Worm (Caenorhabditis elegans) whole organism, L4 larva: ENCODE measurements around the gene C06A8.8.

Experiments used
- D1046.2 ChIP-seq: fragments of 200-800 bp; sonication (Bioruptor generic); IDR thresholded peaks from 2 replicates; pipeline ENCODE4 v1.3.6; 2022; ENCODE audit warnings: missing genetic modification characterization, missing compliant biosample characterization
- F26F4.8 ChIP-seq: fragments of 200-800 bp; sonication (Bioruptor generic); conservative IDR thresholded peaks from 2 replicates; pipeline ENCODE4 v1.3.6; 2022; ENCODE audit warnings: missing genetic modification characterization, missing compliant biosample characterization
- T26A8.4 ChIP-seq: fragments of 200-800 bp; sonication (Bioruptor generic); IDR thresholded peaks from 2 replicates; pipeline ENCODE4 v1.3.6; 2022; ENCODE audit warnings: missing genetic modification characterization, missing compliant biosample characterization
- Y5F2A.4 ChIP-seq: fragments of 200-800 bp; sonication (Bioruptor generic); optimal IDR thresholded peaks from 2 replicates; lab custom pipeline; 2018; ENCODE audit warnings: mild to moderate bottlenecking, missing genetic modification characterization, missing compliant biosample characterization
- Y75B8A.6 ChIP-seq: fragments of 200-800 bp; sonication (Bioruptor generic); IDR thresholded peaks from 2 replicates; pipeline ENCODE4 v1.3.6; 2022; ENCODE audit warnings: missing genetic modification reagents, missing genetic modification characterization, missing compliant biosample characterization
- ZK546.5 ChIP-seq, 2 experiments: sonication (generic microtip); optimal IDR thresholded peaks; 2 replicates each; lab custom pipeline; 2017; ENCODE audit warnings: missing biosample characterization in 2 of 2, missing genetic modification characterization in 2 of 2
- ceh-20 ChIP-seq: fragments of 200-800 bp; sonication (Bioruptor generic); IDR thresholded peaks from 2 replicates; pipeline ENCODE4 v1.3.6; 2022; ENCODE audit warnings: missing genetic modification reagents, missing genetic modification characterization, missing compliant biosample characterization
- ceh-28 ChIP-seq: fragments of 150-350 bp; optimal IDR thresholded peaks from 2 replicates; lab custom pipeline; 2014; ENCODE audit warnings: missing biosample characterization, missing genetic modification reagents, missing genetic modification characterization
- ces-1 ChIP-seq: fragments of 150-350 bp; sonication (generic microtip); optimal IDR thresholded peaks from 4 replicates; lab custom pipeline; 2014; ENCODE audit warnings: missing biosample characterization, missing genetic modification reagents, missing genetic modification characterization
- ctbp-1 ChIP-seq: fragments of 200-800 bp; sonication (Bioruptor generic); IDR thresholded peaks from 2 replicates; pipeline ENCODE4 v1.3.6; 2022; ENCODE audit warnings: missing genetic modification reagents, missing genetic modification characterization, missing compliant biosample characterization
- daf-16 ChIP-seq, 3 experiments: sonication (generic microtip); optimal IDR thresholded peaks; 2 replicates each; lab custom pipeline; 2016 to 2017; ENCODE audit warnings: missing genetic modification characterization in 3 of 3, missing genetic modification reagents in 3 of 3, mild to moderate bottlenecking in 2 of 3, missing compliant biosample characterization in 2 of 3, missing biosample characterization in 1 of 3, moderate library complexity in 1 of 3
- daf-19 ChIP-seq: fragments of 200-800 bp; sonication (Bioruptor generic); conservative IDR thresholded peaks from 2 replicates; pipeline ENCODE4 v1.3.6; 2022; ENCODE audit warnings: missing genetic modification characterization, missing compliant biosample characterization
- dmd-6 ChIP-seq: fragments of 200-800 bp; sonication (Bioruptor generic); IDR thresholded peaks from 2 replicates; pipeline ENCODE4 v1.3.6; 2022; ENCODE audit warnings: missing genetic modification reagents, missing genetic modification characterization, missing compliant biosample characterization
- dmd-9 ChIP-seq: fragments of 200-800 bp; sonication (Bioruptor generic); IDR thresholded peaks from 2 replicates; pipeline ENCODE4 v1.3.6; 2022; ENCODE audit warnings: missing genetic modification reagents, missing genetic modification characterization, missing compliant biosample characterization
- duxl-1 ChIP-seq: sonication (generic microtip); optimal IDR thresholded peaks from 2 replicates; lab custom pipeline; 2016; ENCODE audit warnings: mild to moderate bottlenecking, missing genetic modification characterization, moderate library complexity, missing compliant biosample characterization; ENCODE audit not compliant: poor library complexity
- dve-1 ChIP-seq: sonication (generic microtip); optimal IDR thresholded peaks from 2 replicates; lab custom pipeline; 2017; ENCODE audit warnings: antibody characterized with exemption, mild to moderate bottlenecking, missing genetic modification characterization, missing compliant biosample characterization; ENCODE audit not compliant: insufficient read depth
- hlh-11 ChIP-seq: fragments of 200-800 bp; sonication (Bioruptor generic); optimal IDR thresholded peaks from 2 replicates; lab custom pipeline; 2018; ENCODE audit warnings: mild to moderate bottlenecking, missing genetic modification characterization, missing compliant biosample characterization
- hlh-30 ChIP-seq: sonication (generic microtip); optimal IDR thresholded peaks from 2 replicates; lab custom pipeline; 2017; ENCODE audit warnings: antibody characterized with exemption, mild to moderate bottlenecking, missing genetic modification characterization, missing compliant biosample characterization; ENCODE audit not compliant: insufficient read depth
- hmg-1.1 ChIP-seq: fragments of 200-800 bp; sonication (Bioruptor generic); IDR thresholded peaks from 2 replicates; pipeline ENCODE4 v1.3.6; 2022; ENCODE audit warnings: missing genetic modification reagents, missing genetic modification characterization, missing compliant biosample characterization
- jun-1 ChIP-seq: fragments of 150-350 bp; optimal IDR thresholded peaks from 2 replicates; lab custom pipeline; 2014; ENCODE audit warnings: missing biosample characterization, missing genetic modification reagents, missing genetic modification characterization
- lin-1 ChIP-seq: fragments of 200-800 bp; sonication (Bioruptor generic); IDR thresholded peaks from 2 replicates; pipeline ENCODE4 v1.3.6; 2022; ENCODE audit warnings: missing genetic modification reagents, missing genetic modification characterization, missing compliant biosample characterization
- lin-13 ChIP-seq: fragments of 150-350 bp; optimal IDR thresholded peaks from 2 replicates; lab custom pipeline; 2014; ENCODE audit warnings: missing biosample characterization, missing genetic modification reagents, missing genetic modification characterization
- mdl-1 ChIP-seq, 2 experiments: fragments of 150-350 bp in 1 of 2; sonication (generic microtip) in 1 of 2; optimal IDR thresholded peaks; 2 replicates each; lab custom pipeline; 2014 to 2017; ENCODE audit warnings: missing biosample characterization in 2 of 2, missing genetic modification characterization in 2 of 2
- mdt-29 ChIP-seq: fragments of 200-800 bp; sonication (Bioruptor generic); IDR thresholded peaks from 2 replicates; pipeline ENCODE4 v1.3.6; 2022; ENCODE audit warnings: missing genetic modification reagents, missing genetic modification characterization, missing compliant biosample characterization
- mes-2 ChIP-seq: sonication (generic microtip); optimal IDR thresholded peaks from 2 replicates; lab custom pipeline; 2016; ENCODE audit warnings: missing genotype, mild to moderate bottlenecking, missing genetic modification characterization, missing compliant biosample characterization; ENCODE audit not compliant: poor library complexity, severe bottlenecking
- mxl-3 ChIP-seq: fragments of 200-800 bp; sonication (Bioruptor generic); optimal IDR thresholded peaks from 2 replicates; lab custom pipeline; 2018; ENCODE audit warnings: mild to moderate bottlenecking, missing genetic modification characterization, missing compliant biosample characterization
- nhr-11 ChIP-seq: fragments of 150-350 bp; optimal IDR thresholded peaks from 2 replicates; lab custom pipeline; 2014; ENCODE audit warnings: missing biosample characterization, missing genetic modification characterization
- nhr-111 ChIP-seq: fragments of 200-800 bp; sonication (Bioruptor generic); optimal IDR thresholded peaks from 2 replicates; lab custom pipeline; 2018; ENCODE audit warnings: mild to moderate bottlenecking, missing genetic modification characterization, missing compliant biosample characterization
- nhr-28 ChIP-seq: fragments of 150-350 bp; optimal IDR thresholded peaks from 2 replicates; lab custom pipeline; 2014; ENCODE audit warnings: missing biosample characterization, missing genetic modification characterization
- nhr-41 ChIP-seq: fragments of 200-800 bp; sonication (Bioruptor generic); IDR thresholded peaks from 2 replicates; pipeline ENCODE4 v1.3.6; 2022; ENCODE audit warnings: missing genetic modification reagents, missing genetic modification characterization, missing compliant biosample characterization
- nhr-6 ChIP-seq: fragments of 150-350 bp; optimal IDR thresholded peaks from 2 replicates; lab custom pipeline; 2014; ENCODE audit warnings: missing biosample characterization, missing genetic modification characterization
- nhr-76 ChIP-seq: fragments of 150-350 bp; optimal IDR thresholded peaks from 2 replicates; lab custom pipeline; 2014; ENCODE audit warnings: missing biosample characterization, missing genetic modification characterization
- nhr-77 ChIP-seq: fragments of 150-350 bp; optimal IDR thresholded peaks from 2 replicates; lab custom pipeline; 2014; ENCODE audit warnings: missing biosample characterization, missing genetic modification characterization
- pqm-1 ChIP-seq: sonication (generic microtip); optimal IDR thresholded peaks from 2 replicates; lab custom pipeline; 2017; ENCODE audit warnings: missing biosample characterization, missing genetic modification characterization
- saeg-2 ChIP-seq: fragments of 200-800 bp; sonication (Bioruptor generic); IDR thresholded peaks from 2 replicates; pipeline ENCODE4 v1.3.6; 2022; ENCODE audit warnings: missing genetic modification reagents, missing genetic modification characterization, missing compliant biosample characterization
- sdz-12 ChIP-seq: fragments of 200-800 bp; sonication (Bioruptor generic); optimal IDR thresholded peaks from 2 replicates; lab custom pipeline; 2018; ENCODE audit warnings: mild to moderate bottlenecking, missing genetic modification characterization, missing compliant biosample characterization
- skn-1 ChIP-seq: fragments of 150-350 bp; optimal IDR thresholded peaks from 2 replicates; lab custom pipeline; 2014; ENCODE audit warnings: missing biosample characterization, missing genetic modification characterization
- spr-3 ChIP-seq: fragments of 200-800 bp; sonication (Bioruptor generic); optimal IDR thresholded peaks from 2 replicates; lab custom pipeline; 2018; ENCODE audit warnings: mild to moderate bottlenecking, missing genetic modification characterization, missing compliant biosample characterization
- unc-62 ChIP-seq, 3 experiments: fragments of 150-350 bp in 1 of 3; sonication (generic microtip); optimal IDR thresholded peaks in 2 of 3; peaks in 1 of 3; 1 replicate in 1 of 3; 2 replicates in 2 of 3; lab custom pipeline; 2014 to 2017; ENCODE audit warnings: missing biosample characterization in 3 of 3, missing genetic modification characterization in 3 of 3, missing genetic modification reagents in 3 of 3, missing genotype in 1 of 3
- zfp-2 ChIP-seq: sonication (generic microtip); optimal IDR thresholded peaks from 2 replicates; lab custom pipeline; 2016; ENCODE audit warnings: mild to moderate bottlenecking, missing genetic modification characterization, missing compliant biosample characterization
- zip-2 ChIP-seq: fragments of 150-350 bp; optimal IDR thresholded peaks from 2 replicates; lab custom pipeline; 2014; ENCODE audit warnings: missing biosample characterization, missing genetic modification characterization

The C06A8.8 gene

DNA sequence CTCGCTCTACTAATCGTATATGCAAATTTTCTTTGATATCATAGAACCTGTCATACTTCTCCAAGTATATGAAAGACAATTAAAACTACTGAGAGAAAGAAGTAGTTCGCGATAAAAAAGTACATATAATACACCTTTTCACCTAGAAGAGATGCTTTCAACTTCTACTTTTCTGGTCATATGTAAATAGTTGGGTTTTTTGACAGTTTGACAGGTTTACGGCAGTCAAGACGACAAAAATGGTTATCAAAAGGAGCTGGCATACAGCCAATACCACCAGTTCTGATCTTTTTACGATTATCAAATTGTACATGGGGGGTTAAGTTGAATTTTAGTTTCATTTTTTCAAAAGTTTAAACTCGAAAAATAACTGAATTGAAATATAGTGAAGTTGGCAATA is 43.1 kb upstream of the C06A8.8 start (continued):
- TF ChIP-seq zfp-2 (tag; lab: Kevin White, UChicago) (no peak), dmd-9 (GFP tag; lab: Robert Waterston, UW) (no peak), nhr-111 (GFP tag; lab: Kevin White, UChicago) (no peak), lin-13 (no peak), hlh-30 (peak; percentile 7), zip-2 (tag; lab: Kevin White, UChicago) (no peak), Y5F2A.4 (GFP tag; lab: Kevin White, UChicago) (no peak), saeg-2 (GFP tag; lab: Robert Waterston, UW) (no peak), nhr-41 (GFP tag; lab: Robert Waterston, UW) (no peak), F26F4.8 (GFP tag; lab: Robert Waterston, UW) (no peak), mdt-29 (GFP tag; lab: Robert Waterston, UW) (no peak), ceh-28 (tag; lab: Kevin White, UChicago) (no peak), ces-1 (GFP tag; lab: Kevin White, UChicago) (no peak), skn-1 (tag; lab: Kevin White, UChicago) (no peak), daf-19 (GFP tag; lab: Robert Waterston, UW) (no peak), ctbp-1 (no peak), hmg-1.1 (GFP tag; lab: Robert Waterston, UW) (no peak), mxl-3 (GFP tag; lab: Kevin White, UChicago) (no peak), nhr-76 (tag; lab: Kevin White, UChicago) (no peak), mdl-1 (tag; optimal IDR thresholded peaks at IDR 0.05; lab: Kevin White, UChicago) (no peak), duxl-1 (tag; lab: Kevin White, UChicago) (no peak), T26A8.4 (no peak), ceh-20 (no peak), jun-1 (tag; lab: Kevin White, UChicago) (no peak), D1046.2 (no peak)

DNA sequence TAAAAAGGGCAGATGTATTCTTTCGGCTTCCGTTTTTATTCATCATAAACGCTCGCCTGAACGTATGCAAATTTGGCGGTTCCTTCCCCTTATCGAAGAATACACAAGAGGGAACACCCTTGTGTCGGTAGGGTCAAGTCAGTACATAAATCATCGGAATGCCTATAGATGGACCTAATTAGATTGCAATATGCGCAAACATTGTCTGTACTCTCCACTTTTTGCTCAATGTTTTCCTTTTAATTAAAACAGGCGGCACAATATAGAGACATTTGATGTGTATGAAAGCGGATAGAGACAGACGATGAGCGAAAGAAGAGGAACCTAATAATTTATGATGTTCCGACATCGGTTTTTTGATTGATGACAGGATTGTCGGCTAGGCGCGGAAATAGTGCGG is 42.4 kb upstream of the C06A8.8 start:
- TF ChIP-seq spr-3 (GFP tag; lab: Kevin White, UChicago), result no peak
- TF ChIP-seq ZK546.5 (tag; optimal IDR thresholded peaks at IDR 0.05; lab: Kevin White, UChicago), result no peak
- peak in 1 of 2 experiments; percentile 25 for TF ChIP-seq unc-62 (GFP tag; optimal IDR thresholded peaks at IDR 0.05 in 1 of 2; lab: Kevin White, UChicago)
- no peak for TF ChIP-seq unc-62 (tag; optimal IDR thresholded peaks at IDR 0.05; lab: Kevin White, UChicago)
- peak; percentile 19 for TF ChIP-seq mes-2 (tag; lab: Kevin White, UChicago)
- TF ChIP-seq nhr-6, result peak; percentile 57
- no peak for TF ChIP-seq sdz-12 (GFP tag; lab: Kevin White, UChicago)
- no peak for TF ChIP-seq duxl-1 (tag; lab: Kevin White, UChicago)
- TF ChIP-seq nhr-28, result no peak
- no peak for TF ChIP-seq nhr-11 (tag; lab: Kevin White, UChicago)
- TF ChIP-seq saeg-2 (GFP tag; lab: Robert Waterston, UW), result no peak
- no peak for TF ChIP-seq Y75B8A.6 (GFP tag; lab: Robert Waterston, UW)
- TF ChIP-seq lin-1 (GFP tag; lab: Robert Waterston, UW), result no peak

DNA sequence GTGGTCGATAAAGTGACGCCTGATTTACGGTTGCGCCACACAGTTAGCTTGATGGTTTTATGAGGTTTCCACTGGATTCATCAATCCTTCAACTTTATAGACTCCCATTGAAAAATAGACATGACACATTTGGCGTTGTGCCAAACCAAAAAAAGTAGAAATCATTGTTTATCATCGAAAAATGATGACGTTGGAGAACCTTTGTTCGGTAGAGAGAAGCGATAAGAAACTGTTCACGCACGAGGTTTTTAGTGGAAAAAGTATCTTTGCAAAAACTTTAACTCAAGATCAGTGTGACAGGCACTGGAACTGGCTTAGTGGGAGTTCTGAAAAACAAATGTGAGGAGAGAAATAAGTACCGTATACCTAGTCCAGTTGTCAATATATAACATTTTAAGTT is 41.8 kb upstream of the C06A8.8 start:
- TF ChIP-seq nhr-28 (peak; percentile 52), sdz-12 (GFP tag; lab: Kevin White, UChicago) (no peak), daf-16 (GFP tag; optimal IDR thresholded peaks at IDR 0.05; lab: Kevin White, UChicago) (no peak), daf-16 (tag; optimal IDR thresholded peaks at IDR 0.05; lab: Kevin White, UChicago) (peak; percentile 26), hlh-30 (peak; percentile 46), pqm-1 (tag; lab: Kevin White, UChicago) (peak; percentile 31), dve-1 (tag; lab: Kevin White, UChicago) (peak; percentile 7), hlh-11 (tag; lab: Kevin White, UChicago) (peak; percentile 37), D1046.2 (no peak), dmd-6 (GFP tag; lab: Robert Waterston, UW) (peak; percentile 55), ces-1 (GFP tag; lab: Kevin White, UChicago) (no peak), nhr-77 (tag; lab: Kevin White, UChicago) (peak; percentile 67)
